Worm (Caenorhabditis elegans) whole organism, young adult: ENCODE measurements around the gene cpb-2.

ENCODE experiments used
- C17E4.6 ChIP-seq: fragments of 200-800 bp; sonication (Bioruptor generic); IDR thresholded peaks from 2 replicates; pipeline ENCODE4 v1.3.6; 2022; ENCODE audit warnings: missing genetic modification reagents, missing genetic modification characterization, missing compliant biosample characterization
- T07F8.4 ChIP-seq: sonication (generic microtip); optimal IDR thresholded peaks from 2 replicates; lab custom pipeline; 2016; ENCODE audit warnings: mild to moderate bottlenecking, missing genetic modification characterization, moderate library complexity, missing compliant biosample characterization
- ama-1 ChIP-seq, 3 experiments: fragments of 150-350 bp in 1 of 3; sonication (generic microtip) in 2 of 3; optimal IDR thresholded peaks; 2 replicates each; lab custom pipeline; 2014 to 2018; ENCODE audit warnings: missing biosample characterization in 2 of 3, missing genetic modification characterization in 2 of 3, missing genetic modification reagents in 2 of 3
- attf-3 ChIP-seq: fragments of 200-800 bp; sonication (Bioruptor generic); conservative IDR thresholded peaks from 2 replicates; pipeline ENCODE4 v1.3.6; 2022; ENCODE audit warnings: missing genetic modification reagents, missing genetic modification characterization, missing compliant biosample characterization
- efl-1 ChIP-seq: fragments of 150-350 bp; optimal IDR thresholded peaks from 2 replicates; lab custom pipeline; 2014; ENCODE audit warnings: missing biosample characterization, missing genetic modification reagents, missing genetic modification characterization
- gei-17 ChIP-seq: fragments of 200-800 bp; sonication (Bioruptor generic); optimal IDR thresholded peaks from 2 replicates; lab custom pipeline; 2018; ENCODE audit warnings: mild to moderate bottlenecking, missing genetic modification characterization, missing compliant biosample characterization
- hsf-1 ChIP-seq: fragments of 200-800 bp; sonication (Bioruptor generic); IDR thresholded peaks from 2 replicates; pipeline ENCODE4 v1.3.6; 2022; ENCODE audit warnings: missing genetic modification reagents, missing genetic modification characterization, missing compliant biosample characterization
- mes-4 ChIP-seq: sonication (generic microtip); optimal IDR thresholded peaks from 2 replicates; lab custom pipeline; 2016; ENCODE audit warnings: missing genotype, missing genetic modification characterization, missing compliant biosample characterization
- sea-2 ChIP-seq: fragments of 200-800 bp; sonication (Bioruptor generic); IDR thresholded peaks from 2 replicates; pipeline ENCODE4 v1.3.6; 2022; ENCODE audit warnings: missing genetic modification characterization, missing compliant biosample characterization
- snpc-4 ChIP-seq, 5 experiments: fragments of 150-350 bp in 1 of 5; sonication (generic microtip) in 4 of 5; optimal IDR thresholded peaks; 2 replicates each; lab custom pipeline; 2014 to 2018; ENCODE audit warnings: missing genetic modification characterization in 5 of 5, missing biosample characterization in 3 of 5, antibody characterized with exemption in 2 of 5, mild to moderate bottlenecking in 2 of 5, missing compliant biosample characterization in 2 of 5, missing genotype in 2 of 5, moderate library complexity in 2 of 5, missing genetic modification reagents in 1 of 5
- tlf-1 ChIP-seq: fragments of 200-800 bp; sonication (Bioruptor generic); optimal IDR thresholded peaks from 2 replicates; lab custom pipeline; 2018; ENCODE audit warnings: mild to moderate bottlenecking, missing genetic modification characterization, missing compliant biosample characterization
- ztf-22 ChIP-seq: fragments of 200-800 bp; sonication (Bioruptor generic); optimal IDR thresholded peaks from 2 replicates; lab custom pipeline; 2018; ENCODE audit warnings: mild to moderate bottlenecking, missing genetic modification characterization, moderate library complexity, missing compliant biosample characterization
- ztf-6 ChIP-seq: fragments of 200-800 bp; sonication (Bioruptor generic); IDR thresholded peaks from 2 replicates; pipeline ENCODE4 v1.3.6; 2022; ENCODE audit warnings: missing genetic modification reagents, missing genetic modification characterization, missing compliant biosample characterization

ce11 chrII:6169156-6169555 is 23.4 kb upstream of the cpb-2 start, which contains the start of gene hst-3.1:
- TF ChIP-seq ztf-6 (GFP tag; lab: Robert Waterston, UW), result no peak
- TF ChIP-seq ama-1 (optimal IDR thresholded peaks at IDR 0.05; lab: Kevin White, UChicago), result no peak
- no peak for TF ChIP-seq ama-1 (GFP tag; optimal IDR thresholded peaks at IDR 0.05; lab: Kevin White, UChicago)
- TF ChIP-seq tlf-1 (GFP tag; lab: Kevin White, UChicago), result no peak
- no peak for TF ChIP-seq hsf-1
- no peak for TF ChIP-seq gei-17 (GFP tag; lab: Kevin White, UChicago)
- no peak for TF ChIP-seq snpc-4 (GFP tag; optimal IDR thresholded peaks at IDR 0.05; lab: Kevin White, UChicago)
- TF ChIP-seq snpc-4 (tag; optimal IDR thresholded peaks at IDR 0.05; lab: Kevin White, UChicago), result no peak
- TF ChIP-seq ztf-22, result no peak
- TF ChIP-seq sea-2 (GFP tag; lab: Robert Waterston, UW), result no peak
- TF ChIP-seq efl-1 (GFP tag; lab: Kevin White, UChicago), result no peak
- TF ChIP-seq mes-4, result no peak
- no peak for TF ChIP-seq C17E4.6 (GFP tag; lab: Robert Waterston, UW)
- no peak for TF ChIP-seq T07F8.4 (tag; lab: Kevin White, UChicago)
- TF ChIP-seq attf-3 (GFP tag; lab: Robert Waterston, UW), result no peak
